Fruit fly (Drosophila melanogaster) whole organism, embryonic: ENCODE measurements around the gene Atat.

ENCODE experiments used
- BEAF-32 ChIP-seq: fragments of 200-800 bp; sonication (Bioruptor generic); optimal IDR thresholded peaks from 3 replicates; lab custom pipeline; 2017; ENCODE audit warnings: missing biosample characterization, missing genetic modification characterization, mild to moderate bottlenecking, moderate library complexity, missing genetic modification reagents
- Bdp1 ChIP-seq: fragments of 200-800 bp; sonication (Bioruptor generic); optimal IDR thresholded peaks from 3 replicates; lab custom pipeline; 2016; ENCODE audit warnings: missing biosample characterization, missing genetic modification characterization
- CG11093 ChIP-seq: fragments of 200-800 bp; sonication (Bioruptor generic); IDR thresholded peaks from 3 replicates; pipeline ENCODE4 v1.3.6; 2022; ENCODE audit warnings: missing biosample characterization, missing genetic modification characterization
- CG12769 ChIP-seq: fragments of 200-800 bp; sonication (Bioruptor generic); optimal IDR thresholded peaks from 2 replicates; lab custom pipeline; 2019; ENCODE audit warnings: missing biosample characterization, mild to moderate bottlenecking, missing genetic modification characterization, moderate library complexity
- CG13287 ChIP-seq: fragments of 200-800 bp; sonication (Bioruptor generic); IDR thresholded peaks from 2 replicates; pipeline ENCODE4 v1.3.6; 2022; ENCODE audit warnings: missing biosample characterization, missing genetic modification characterization; ENCODE audit not compliant: partially characterized antibody
- CG14441 ChIP-seq: fragments of 200-800 bp; sonication (Bioruptor generic); IDR thresholded peaks from 2 replicates; pipeline ENCODE4 v1.3.6; 2022; ENCODE audit warnings: missing biosample characterization, missing genetic modification characterization
- CG14710 ChIP-seq: fragments of 200-800 bp; sonication (Bioruptor generic); optimal IDR thresholded peaks from 3 replicates; lab custom pipeline; 2019; ENCODE audit warnings: missing biosample characterization, mild to moderate bottlenecking, missing genetic modification characterization, moderate library complexity
- CG15011 ChIP-seq: fragments of 200-800 bp; sonication (Bioruptor generic); optimal IDR thresholded peaks from 3 replicates; lab custom pipeline; 2018; ENCODE audit warnings: missing biosample characterization, mild to moderate bottlenecking, missing genetic modification characterization
- CG1602 ChIP-seq: fragments of 200-800 bp; sonication (Bioruptor generic); optimal IDR thresholded peaks from 3 replicates; lab custom pipeline; 2016; ENCODE audit warnings: missing biosample characterization, missing genetic modification characterization
- CG17612 ChIP-seq: fragments of 200-800 bp; sonication (Bioruptor generic); IDR thresholded peaks from 2 replicates; pipeline ENCODE4 v1.3.6; 2022; ENCODE audit warnings: missing biosample characterization, missing genetic modification characterization
- CG1832 ChIP-seq: fragments of 200-800 bp; sonication (Bioruptor generic); optimal IDR thresholded peaks from 2 replicates; lab custom pipeline; 2017; ENCODE audit warnings: missing biosample characterization, mild to moderate bottlenecking, missing genetic modification characterization, inconsistent platforms
- CG18476 ChIP-seq: fragments of 200-800 bp; sonication (Bioruptor generic); optimal IDR thresholded peaks from 2 replicates; lab custom pipeline; 2016; ENCODE audit warnings: missing biosample characterization, mild to moderate bottlenecking, missing genetic modification characterization
- CG31224 ChIP-seq: fragments of 200-800 bp; sonication (Bioruptor generic); IDR thresholded peaks from 2 replicates; pipeline ENCODE4 v1.3.6; 2022; ENCODE audit warnings: missing biosample characterization, missing genetic modification characterization
- CG32767 ChIP-seq: fragments of 200-800 bp; sonication (Bioruptor generic); IDR thresholded peaks from 2 replicates; pipeline ENCODE4 v1.3.6; 2022; ENCODE audit warnings: missing biosample characterization, missing genetic modification characterization
- CG43689 ChIP-seq: fragments of 200-800 bp; sonication (Bioruptor generic); IDR thresholded peaks from 2 replicates; pipeline ENCODE4 v1.3.6; 2022; ENCODE audit warnings: missing biosample characterization, missing genetic modification characterization
- CG4404 ChIP-seq: fragments of 200-800 bp; sonication (Bioruptor generic); IDR thresholded peaks from 2 replicates; pipeline ENCODE4 v1.3.6; 2022; ENCODE audit warnings: missing biosample characterization, missing genetic modification characterization
- CG4854 ChIP-seq: fragments of 200-800 bp; sonication (Bioruptor generic); optimal IDR thresholded peaks from 2 replicates; lab custom pipeline; 2016; ENCODE audit warnings: missing biosample characterization, missing genetic modification characterization, inconsistent platforms
- CG5953 ChIP-seq: fragments of 200-800 bp; sonication (Bioruptor generic); IDR thresholded peaks from 2 replicates; pipeline ENCODE4 v1.3.6; 2022; ENCODE audit warnings: missing biosample characterization, missing genetic modification characterization
- CkIIα-i1 ChIP-seq: fragments of 200-800 bp; sonication (Bioruptor generic); IDR thresholded peaks from 2 replicates; pipeline ENCODE4 v1.3.6; 2022; ENCODE audit warnings: missing biosample characterization, missing genetic modification characterization
- Fer3 ChIP-seq: fragments of 200-800 bp; sonication (Bioruptor generic); optimal IDR thresholded peaks from 2 replicates; lab custom pipeline; 2018; ENCODE audit warnings: missing biosample characterization, mild to moderate bottlenecking, missing genetic modification characterization, moderate library complexity
- GATAe ChIP-seq: fragments of 200-800 bp; sonication (Bioruptor generic); conservative IDR thresholded peaks from 2 replicates; pipeline ENCODE4 v1.3.6; 2022; ENCODE audit warnings: missing biosample characterization, missing genetic modification characterization
- Hmx ChIP-seq: fragments of 200-800 bp; sonication (Bioruptor generic); optimal IDR thresholded peaks from 2 replicates; lab custom pipeline; 2016; ENCODE audit warnings: missing biosample characterization, missing genetic modification characterization
- Mrtf ChIP-seq: fragments of 200-800 bp; sonication (Bioruptor generic); IDR thresholded peaks from 3 replicates; pipeline ENCODE4 v1.3.6; 2022; ENCODE audit warnings: missing biosample characterization, missing genetic modification characterization
- Oli ChIP-seq: fragments of 200-800 bp; sonication (Bioruptor generic); optimal IDR thresholded peaks from 2 replicates; lab custom pipeline; 2018; ENCODE audit warnings: missing biosample characterization, mild to moderate bottlenecking, missing genetic modification characterization, moderate library complexity
- PHDP ChIP-seq: fragments of 200-800 bp; sonication (Bioruptor generic); optimal IDR thresholded peaks from 3 replicates; lab custom pipeline; 2018; ENCODE audit warnings: missing biosample characterization, mild to moderate bottlenecking, missing genetic modification characterization, moderate library complexity
- Rx ChIP-seq: fragments of 200-800 bp; sonication (Bioruptor generic); IDR thresholded peaks from 2 replicates; pipeline ENCODE4 v1.3.6; 2022; ENCODE audit warnings: missing biosample characterization, missing genetic modification characterization
- Side ChIP-seq: fragments of 200-800 bp; sonication (Bioruptor generic); optimal IDR thresholded peaks from 2 replicates; lab custom pipeline; 2016; ENCODE audit warnings: missing biosample characterization, missing genetic modification characterization
- Trl ChIP-seq, 3 experiments: fragments of >200 bp in 2 of 3; fragments of 200-800 bp in 1 of 3; sonication (Bioruptor generic) in 1 of 3; optimal IDR thresholded peaks; 2 replicates in 1 of 3; 3 replicates in 2 of 3; lab custom pipeline; 2016 to 2017; ENCODE audit warnings: missing biosample characterization in 1 of 3, missing genetic modification characterization in 1 of 3
- Usf ChIP-seq: fragments of 200-800 bp; sonication (Bioruptor generic); optimal IDR thresholded peaks from 2 replicates; lab custom pipeline; 2017; ENCODE audit warnings: missing genotype, missing biosample characterization, missing genetic modification characterization
- bowl ChIP-seq: fragments of 200-800 bp; sonication (Bioruptor generic); IDR thresholded peaks from 2 replicates; pipeline ENCODE4 v1.3.6; 2022; ENCODE audit warnings: missing biosample characterization, missing genetic modification characterization
- chinmo ChIP-seq: fragments of 200-800 bp; sonication (Bioruptor generic); IDR thresholded peaks from 4 replicates; pipeline ENCODE4 v1.3.6; 2022; ENCODE audit warnings: missing biosample characterization, missing genetic modification characterization; ENCODE audit not compliant: partially characterized antibody
- crp ChIP-seq, 2 experiments: fragments of 200-800 bp; sonication (Bioruptor generic); optimal IDR thresholded peaks; 2 replicates in 1 of 2; 3 replicates in 1 of 2; lab custom pipeline; 2017; ENCODE audit warnings: missing biosample characterization in 2 of 2, missing genetic modification characterization in 2 of 2, mild to moderate bottlenecking in 1 of 2, moderate library complexity in 1 of 2
- danr ChIP-seq: fragments of 200-800 bp; sonication (Bioruptor generic); IDR thresholded peaks from 2 replicates; pipeline ENCODE4 v1.3.6; 2022; ENCODE audit warnings: missing biosample characterization, missing genetic modification characterization
- dati ChIP-seq: fragments of 200-800 bp; sonication (Bioruptor generic); IDR thresholded peaks from 2 replicates; pipeline ENCODE4 v1.3.6; 2022; ENCODE audit warnings: missing biosample characterization, missing genetic modification characterization
- esg ChIP-seq: fragments of 200-800 bp; sonication (Bioruptor generic); conservative IDR thresholded peaks from 2 replicates; pipeline ENCODE4 v1.3.6; 2022; ENCODE audit warnings: missing biosample characterization, missing genetic modification characterization
- ftz-f1 ChIP-seq: fragments of 200-800 bp; sonication (Bioruptor generic); optimal IDR thresholded peaks from 2 replicates; lab custom pipeline; 2016; ENCODE audit warnings: missing biosample characterization, missing genetic modification characterization
- hkb ChIP-seq, 2 experiments: fragments of 200-800 bp in 1 of 2; fragments of >200 bp in 1 of 2; sonication (Bioruptor generic) in 1 of 2; IDR thresholded peaks in 1 of 2; optimal IDR thresholded peaks in 1 of 2; 2 replicates each; pipeline versions ENCODE4 v1.3.6 to Lab custom; 2017 to 2022; ENCODE audit warnings: missing biosample characterization in 1 of 2, missing genetic modification characterization in 1 of 2
- lab ChIP-seq: fragments of 200-800 bp; sonication (Bioruptor generic); optimal IDR thresholded peaks from 3 replicates; lab custom pipeline; 2017; ENCODE audit warnings: missing biosample characterization, missing genetic modification characterization, mild to moderate bottlenecking, moderate library complexity, missing genetic modification reagents
- lbe ChIP-seq: fragments of 200-800 bp; sonication (Bioruptor generic); optimal IDR thresholded peaks from 2 replicates; lab custom pipeline; 2016; ENCODE audit warnings: missing biosample characterization, mild to moderate bottlenecking, missing genetic modification characterization
- lmd ChIP-seq: fragments of 200-800 bp; sonication (Bioruptor generic); IDR thresholded peaks from 2 replicates; pipeline ENCODE4 v1.3.6; 2022; ENCODE audit warnings: missing biosample characterization, missing genetic modification characterization
- nerfin-1 ChIP-seq: fragments of 200-800 bp; sonication (Bioruptor generic); optimal IDR thresholded peaks from 3 replicates; lab custom pipeline; 2019; ENCODE audit warnings: missing biosample characterization, mild to moderate bottlenecking, missing genetic modification characterization, moderate library complexity
- p53 ChIP-seq: fragments of 200-800 bp; sonication (Bioruptor generic); optimal IDR thresholded peaks from 2 replicates; lab custom pipeline; 2016; ENCODE audit warnings: missing biosample characterization, missing genetic modification characterization
- phol ChIP-seq: fragments of 200-800 bp; sonication (Bioruptor generic); optimal IDR thresholded peaks from 3 replicates; lab custom pipeline; 2018; ENCODE audit warnings: missing biosample characterization, mild to moderate bottlenecking, missing genetic modification characterization, moderate library complexity
- pita ChIP-seq: fragments of 200-800 bp; sonication (Bioruptor generic); optimal IDR thresholded peaks from 2 replicates; lab custom pipeline; 2017; ENCODE audit warnings: missing biosample characterization, mild to moderate bottlenecking, missing genetic modification characterization
- run ChIP-seq: fragments of 200-800 bp; sonication (Bioruptor generic); optimal IDR thresholded peaks from 3 replicates; lab custom pipeline; 2018; ENCODE audit warnings: missing biosample characterization, mild to moderate bottlenecking, missing genetic modification characterization
- sob ChIP-seq: fragments of 200-800 bp; sonication (Bioruptor generic); IDR thresholded peaks from 2 replicates; pipeline ENCODE4 v1.3.6; 2022; ENCODE audit warnings: missing biosample characterization, missing genetic modification characterization
- stwl ChIP-seq: fragments of 200-800 bp; sonication (Bioruptor generic); optimal IDR thresholded peaks from 3 replicates; lab custom pipeline; 2018; ENCODE audit warnings: missing biosample characterization, mild to moderate bottlenecking, missing genetic modification characterization, moderate library complexity
- tio ChIP-seq: fragments of 200-800 bp; sonication (Bioruptor generic); optimal IDR thresholded peaks from 2 replicates; lab custom pipeline; 2017; ENCODE audit warnings: missing biosample characterization, missing genetic modification characterization, inconsistent platforms
- trh ChIP-seq: fragments of 200-800 bp; sonication (Bioruptor generic); optimal IDR thresholded peaks from 2 replicates; lab custom pipeline; 2016; ENCODE audit warnings: missing biosample characterization, missing genetic modification characterization
- ttk ChIP-seq: fragments of 200-800 bp; sonication (Bioruptor generic); IDR thresholded peaks from 2 replicates; pipeline ENCODE4 v2.1.2; 2022; ENCODE audit warnings: missing biosample characterization, missing genetic modification characterization

Atat gene

DNA sequence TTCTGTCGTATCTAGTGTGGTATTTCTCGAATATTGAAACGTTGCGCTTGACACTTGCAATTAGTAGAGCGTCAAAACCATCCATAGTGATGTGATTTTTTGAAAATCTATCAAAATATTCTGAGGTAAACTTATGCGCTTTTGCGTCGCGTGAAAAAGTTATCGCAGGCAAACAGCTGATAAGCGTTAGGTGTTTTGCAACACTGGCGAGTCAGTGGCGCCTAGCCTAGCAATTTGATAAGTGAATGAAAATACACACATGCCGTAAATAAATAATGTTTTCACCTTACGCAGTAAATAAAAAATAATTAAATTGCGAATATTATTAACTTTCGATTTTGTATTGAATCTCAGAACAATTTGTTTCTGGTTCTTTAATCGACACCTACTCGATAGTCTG, 8.8 kb upstream of the Atat start, which contains the start of gene CG42526 (continued):
- no peak for TF ChIP-seq CG1832 (GFP tag; lab: Kevin White, UChicago)
- 0 out of 4 replicates have a peak, but pooled peaks have one; percentile 5 for TF ChIP-seq chinmo
- no peak for TF ChIP-seq ftz-f1 (GFP tag; lab: Kevin White, UChicago)
- TF ChIP-seq nerfin-1 (tag; lab: Kevin White, UChicago) = no peak
- no peak for TF ChIP-seq dati (GFP tag; lab: Robert Waterston, UW)
- TF ChIP-seq Side (GFP tag; lab: Kevin White, UChicago) = no peak
- peak; percentile 83 for TF ChIP-seq CG13287
- no peak for TF ChIP-seq CG31224 (GFP tag; lab: Robert Waterston, UW)
- no peak for TF ChIP-seq phol (tag; lab: Kevin White, UChicago)
- peak; percentile 34 for TF ChIP-seq CG4854
- peak; percentile 56 for TF ChIP-seq CG12769
- TF ChIP-seq CG17612 = no peak
- peak; percentile 75 for TF ChIP-seq stwl
- peak; percentile 34; the same call in 1 of the 2 replicates for TF ChIP-seq esg
- TF ChIP-seq ttk (GFP tag; lab: Robert Waterston, UW) = peak; percentile 12; the same call in 1 of the 2 replicates
- no peak for TF ChIP-seq Mrtf (GFP tag; lab: Robert Waterston, UW)
- no peak for TF ChIP-seq Trl (optimal IDR thresholded peaks at IDR 0.05; lab: Kevin White, UChicago)
- peak; percentile 37 for TF ChIP-seq Trl (GFP tag; optimal IDR thresholded peaks at IDR 0.05; lab: Kevin White, UChicago)
- no peak for TF ChIP-seq Usf (GFP tag; lab: Kevin White, UChicago)
- TF ChIP-seq tio (GFP tag; lab: Kevin White, UChicago) = no peak
- no peak for TF ChIP-seq CG32767 (GFP tag; lab: Robert Waterston, UW)
- no peak for TF ChIP-seq hkb (optimal IDR thresholded peaks at IDR 0.05; lab: Kevin White, UChicago)
- peak; percentile 28; the same call in 1 of the 2 replicates for TF ChIP-seq hkb (GFP tag; IDR thresholded peaks at IDR 0.05; lab: Robert Waterston, UW)
- peak; percentile 66 for TF ChIP-seq BEAF-32
- no peak for TF ChIP-seq CG5953 (GFP tag; lab: Robert Waterston, UW)
- TF ChIP-seq lbe (GFP tag; lab: Kevin White, UChicago) = peak; percentile 36
- TF ChIP-seq CG11093 = no peak
- 0 out of 2 replicates have a peak, but pooled peaks have one; percentile 10 for TF ChIP-seq CG43689 (GFP tag; lab: Robert Waterston, UW)
- TF ChIP-seq Bdp1 (GFP tag; lab: Kevin White, UChicago) = peak; percentile 24
- no peak for TF ChIP-seq CG18476 (GFP tag; lab: Kevin White, UChicago)
- TF ChIP-seq trh (GFP tag; lab: Kevin White, UChicago) = no peak
- TF ChIP-seq CkIIα-i1 (GFP tag; lab: Robert Waterston, UW) = no peak
- no peak for TF ChIP-seq lmd (GFP tag; lab: Robert Waterston, UW)
- TF ChIP-seq bowl (GFP tag; lab: Robert Waterston, UW) = no peak
- peak; percentile 35 for TF ChIP-seq Hmx (GFP tag; lab: Kevin White, UChicago)
- TF ChIP-seq Rx (GFP tag; lab: Robert Waterston, UW) = no peak
- TF ChIP-seq pita (GFP tag; lab: Kevin White, UChicago) = no peak
- peak; percentile 16 for TF ChIP-seq CG1602 (GFP tag; lab: Kevin White, UChicago)
- TF ChIP-seq GATAe (GFP tag; lab: Robert Waterston, UW) = no peak; the same call in 1 of the 2 replicates
- TF ChIP-seq run (tag; lab: Kevin White, UChicago) = no peak
- TF ChIP-seq Oli (tag; lab: Kevin White, UChicago) = no peak
- TF ChIP-seq p53 (GFP tag; lab: Kevin White, UChicago) = no peak
- peak; percentile 56 to 90 for TF ChIP-seq crp (GFP tag; optimal IDR thresholded peaks at IDR 0.05; lab: Kevin White, UChicago)
- TF ChIP-seq sob = peak; percentile 59
- TF ChIP-seq PHDP (tag; lab: Kevin White, UChicago) = peak; percentile 36
- TF ChIP-seq danr = no peak
- no peak for TF ChIP-seq CG4404 (GFP tag; lab: Robert Waterston, UW)
- TF ChIP-seq CG14441 (GFP tag; lab: Robert Waterston, UW) = no peak
- no peak for TF ChIP-seq Fer3 (tag; lab: Kevin White, UChicago)
- TF ChIP-seq CG15011 (GFP tag; lab: Kevin White, UChicago) = no peak
- TF ChIP-seq lab (GFP tag; lab: Kevin White, UChicago) = peak; percentile 55
- TF ChIP-seq CG14710 = peak; percentile 39
